Worm (Caenorhabditis elegans): ENCODE measurements around the gene ZK938.12.
A peak's percentile ranks its signal among the peaks of the same experiment; 100 is the strongest.

The ZK938.12 gene

ce11 chrII:9835958-9836357, 4.8 kb downstream of the ZK938.12 start:
- TF ChIP-seq klf-2 (GFP tag; conservative IDR thresholded peaks at IDR 0.05) (no peak), ztf-23 (GFP tag; IDR thresholded peaks at IDR 0.05) (no peak), ztf-29 (GFP tag; IDR thresholded peaks at IDR 0.05) (no peak), med-1 (GFP tag; optimal IDR thresholded peaks at IDR 0.05; ENCODE audit: insufficient read depth) (no peak), flt-1 (GFP tag; IDR thresholded peaks at IDR 0.05) (no peak), cog-1 (tag; optimal IDR thresholded peaks at IDR 0.05) (no peak)

- TF ChIP-seq tab-1 (GFP tag; IDR thresholded peaks at IDR 0.05) (0 out of 2 replicates have a peak, but pooled peaks have one; percentile 7), ztf-23 (GFP tag; IDR thresholded peaks at IDR 0.05) (no peak), cog-1 (tag; optimal IDR thresholded peaks at IDR 0.05) (no peak)
These were observed 7.3 kb downstream of the ZK938.12 start, which contains the start of gene arrd-4 for ce11 chrII:9838260-9838935. Gene arrd-4 (minus strand): TSS chrII:9838310.

- TF ChIP-seq tab-1 (GFP tag; IDR thresholded peaks at IDR 0.05) (no peak), ztf-23 (GFP tag; IDR thresholded peaks at IDR 0.05) (no peak), med-1 (GFP tag; optimal IDR thresholded peaks at IDR 0.05; ENCODE audit: insufficient read depth) (no peak), ztf-29 (GFP tag; IDR thresholded peaks at IDR 0.05) (no peak), ref-1 (GFP tag; conservative IDR thresholded peaks at IDR 0.05) (no peak), cog-1 (tag; optimal IDR thresholded peaks at IDR 0.05) (no peak), flt-1 (GFP tag; IDR thresholded peaks at IDR 0.05) (no peak), klf-2 (GFP tag; conservative IDR thresholded peaks at IDR 0.05) (no peak), T22C8.4 (GFP tag; IDR thresholded peaks at IDR 0.05) (no peak)
These were observed 9.2 kb downstream of the ZK938.12 start, which contains the start of gene ZK938.11 for ce11 chrII:9840313-9840712. Gene ZK938.11 (minus strand): TSS chrII:9840413.

- no peak for TF ChIP-seq T22C8.4 (GFP tag; IDR thresholded peaks at IDR 0.05)
- no peak for TF ChIP-seq med-1 (GFP tag; optimal IDR thresholded peaks at IDR 0.05; ENCODE audit: insufficient read depth)
- no peak for TF ChIP-seq ztf-29 (GFP tag; IDR thresholded peaks at IDR 0.05)
- no peak for TF ChIP-seq cog-1 (tag; optimal IDR thresholded peaks at IDR 0.05)
- TF ChIP-seq flt-1 (GFP tag; IDR thresholded peaks at IDR 0.05), result no peak
- TF ChIP-seq tab-1 (GFP tag; IDR thresholded peaks at IDR 0.05), result no peak
- no peak for TF ChIP-seq klf-2 (GFP tag; conservative IDR thresholded peaks at IDR 0.05)
- TF ChIP-seq ref-1 (GFP tag; conservative IDR thresholded peaks at IDR 0.05), result no peak
These were observed 10.9 kb downstream of the ZK938.12 start, which contains the start of gene rnh-1.2 for ce11 chrII:9841985-9842505. Gene rnh-1.2 (minus strand): TSS chrII:9842035.

ce11 chrII:9845239-9845638, 14.1 kb downstream of the ZK938.12 start, which contains the start of gene chil-9:
Gene chil-9 (minus strand): TSS chrII:9845339.
- TF ChIP-seq tab-1 (GFP tag; IDR thresholded peaks at IDR 0.05), result no peak
- no peak for TF ChIP-seq cog-1 (tag; optimal IDR thresholded peaks at IDR 0.05)
- TF ChIP-seq klf-2 (GFP tag; conservative IDR thresholded peaks at IDR 0.05), result no peak
- no peak for TF ChIP-seq ref-1 (GFP tag; conservative IDR thresholded peaks at IDR 0.05)
- no peak for TF ChIP-seq T22C8.4 (GFP tag; IDR thresholded peaks at IDR 0.05)
- no peak for TF ChIP-seq flt-1 (GFP tag; IDR thresholded peaks at IDR 0.05)
- TF ChIP-seq ztf-23 (GFP tag; IDR thresholded peaks at IDR 0.05), result no peak
- no peak for TF ChIP-seq ztf-29 (GFP tag; IDR thresholded peaks at IDR 0.05)
- TF ChIP-seq med-1 (GFP tag; optimal IDR thresholded peaks at IDR 0.05; ENCODE audit: insufficient read depth), result no peak

- TF ChIP-seq ztf-23 (GFP tag; IDR thresholded peaks at IDR 0.05), result no peak
- TF ChIP-seq T22C8.4 (GFP tag; IDR thresholded peaks at IDR 0.05), result no peak
- no peak for TF ChIP-seq med-1 (GFP tag; optimal IDR thresholded peaks at IDR 0.05; ENCODE audit: insufficient read depth)
- TF ChIP-seq flt-1 (GFP tag; IDR thresholded peaks at IDR 0.05), result no peak
- no peak for TF ChIP-seq ref-1 (GFP tag; conservative IDR thresholded peaks at IDR 0.05)
- no peak for TF ChIP-seq ztf-29 (GFP tag; IDR thresholded peaks at IDR 0.05)
- TF ChIP-seq tab-1 (GFP tag; IDR thresholded peaks at IDR 0.05), result no peak
- no peak for TF ChIP-seq klf-2 (GFP tag; conservative IDR thresholded peaks at IDR 0.05)
- no peak for TF ChIP-seq cog-1 (tag; optimal IDR thresholded peaks at IDR 0.05)
These were observed 18.4 kb downstream of the ZK938.12 start, which contains the start of gene old-2 for ce11 chrII:9849497-9849896. Gene old-2 (minus strand): TSS chrII:9849597.

- TF ChIP-seq ztf-23 (GFP tag; IDR thresholded peaks at IDR 0.05) (no peak), cog-1 (tag; optimal IDR thresholded peaks at IDR 0.05) (no peak), med-1 (GFP tag; optimal IDR thresholded peaks at IDR 0.05; ENCODE audit: insufficient read depth) (no peak), T22C8.4 (GFP tag; IDR thresholded peaks at IDR 0.05) (no peak), flt-1 (GFP tag; IDR thresholded peaks at IDR 0.05) (no peak)
These were observed 19.8 kb downstream of the ZK938.12 start, which contains the start of gene ZK938.10 for ce11 chrII:9850945-9851344. Gene ZK938.10 (minus strand): TSS chrII:9851045.

ce11 chrII:9855620-9856019, 24.5 kb downstream of the ZK938.12 start, which contains the start of gene chil-4:
Gene chil-4 (minus strand): TSS chrII:9855720.
- TF ChIP-seq cog-1 (tag; optimal IDR thresholded peaks at IDR 0.05), result no peak
- no peak for TF ChIP-seq ztf-23 (GFP tag; IDR thresholded peaks at IDR 0.05)
- no peak for TF ChIP-seq T22C8.4 (GFP tag; IDR thresholded peaks at IDR 0.05)
- TF ChIP-seq tab-1 (GFP tag; IDR thresholded peaks at IDR 0.05), result no peak
- TF ChIP-seq klf-2 (GFP tag; conservative IDR thresholded peaks at IDR 0.05), result no peak
- no peak for TF ChIP-seq med-1 (GFP tag; optimal IDR thresholded peaks at IDR 0.05; ENCODE audit: insufficient read depth)
- TF ChIP-seq flt-1 (GFP tag; IDR thresholded peaks at IDR 0.05), result no peak

ce11 chrII:9857791-9858190, 26.7 kb downstream of the ZK938.12 start, which contains the start of gene chil-6:
Gene chil-6 (minus strand): TSS chrII:9857891.
- TF ChIP-seq klf-2 (GFP tag; conservative IDR thresholded peaks at IDR 0.05) (no peak), T22C8.4 (GFP tag; IDR thresholded peaks at IDR 0.05) (no peak)

ce11 chrII:9859575-9859974, 28.4 kb downstream of the ZK938.12 start, which contains the start of gene chil-5:
Gene chil-5 (minus strand): TSS chrII:9859675.
- no peak for TF ChIP-seq med-1 (GFP tag; optimal IDR thresholded peaks at IDR 0.05; ENCODE audit: insufficient read depth)
- no peak for TF ChIP-seq tab-1 (GFP tag; IDR thresholded peaks at IDR 0.05)
- TF ChIP-seq T22C8.4 (GFP tag; IDR thresholded peaks at IDR 0.05), result no peak
- no peak for TF ChIP-seq flt-1 (GFP tag; IDR thresholded peaks at IDR 0.05)
- TF ChIP-seq cog-1 (tag; optimal IDR thresholded peaks at IDR 0.05), result no peak
- TF ChIP-seq ztf-29 (GFP tag; IDR thresholded peaks at IDR 0.05), result no peak
- no peak for TF ChIP-seq ztf-23 (GFP tag; IDR thresholded peaks at IDR 0.05)
- TF ChIP-seq klf-2 (GFP tag; conservative IDR thresholded peaks at IDR 0.05), result no peak
- no peak for TF ChIP-seq ref-1 (GFP tag; conservative IDR thresholded peaks at IDR 0.05)

All from whole organism, midembryonic.